Fruit fly (Drosophila melanogaster): ENCODE measurements around the gene CG7600.

Gene CG7600

dm6 chr3L:11253690-11254243, 43.2 kb downstream of the CG7600 start (continued):
- TF ChIP-seq fd64A (GFP tag; optimal IDR thresholded peaks at IDR 0.05), result no peak
- TF ChIP-seq CG8089 (GFP tag; optimal IDR thresholded peaks at IDR 0.05), result no peak
- TF ChIP-seq bbx (GFP tag; IDR thresholded peaks at IDR 0.05; ENCODE audit: partially characterized antibody), result no peak
- 0 out of 2 replicates have a peak, but pooled peaks have one; percentile 32 for TF ChIP-seq Bgb (GFP tag; IDR thresholded peaks at IDR 0.05; ENCODE audit: partially characterized antibody)
- TF ChIP-seq eyg (GFP tag; optimal IDR thresholded peaks at IDR 0.05), result peak; percentile 35
- TF ChIP-seq chm (GFP tag; IDR thresholded peaks at IDR 0.05), result peak; percentile 72
- TF ChIP-seq insv (GFP tag; optimal IDR thresholded peaks at IDR 0.05), result no peak
- TF ChIP-seq sima (GFP tag; optimal IDR thresholded peaks at IDR 0.05), result no peak
- peak; percentile 21 for TF ChIP-seq da (GFP tag; optimal IDR thresholded peaks at IDR 0.05)
- no peak for TF ChIP-seq Taf1 (GFP tag; IDR thresholded peaks at IDR 0.05)
- TF ChIP-seq CG12769 (tag; optimal IDR thresholded peaks at IDR 0.05), result peak; percentile 51
- TF ChIP-seq lab (GFP tag; optimal IDR thresholded peaks at IDR 0.05), result no peak
- no peak for TF ChIP-seq zf30C (GFP tag; optimal IDR thresholded peaks at IDR 0.05)
- TF ChIP-seq CG16815 (GFP tag; optimal IDR thresholded peaks at IDR 0.05), result no peak
- TF ChIP-seq Dbx (GFP tag; IDR thresholded peaks at IDR 0.05), result 0 out of 3 replicates have a peak, but pooled peaks have one; percentile 32
- no peak for TF ChIP-seq CG11560 (tag; IDR thresholded peaks at IDR 0.05)
- TF ChIP-seq CG32772 (GFP tag; IDR thresholded peaks at IDR 0.05), result no peak
- no peak for TF ChIP-seq Optix (GFP tag; IDR thresholded peaks at IDR 0.05)
- TF ChIP-seq CG13424 (tag; optimal IDR thresholded peaks at IDR 0.05), result no peak
- TF ChIP-seq CG7963 (GFP tag; IDR thresholded peaks at IDR 0.05; ENCODE audit: partially characterized antibody), result no peak
- TF ChIP-seq CG12236 (GFP tag; optimal IDR thresholded peaks at IDR 0.05), result no peak
- TF ChIP-seq CG4360 (GFP tag; IDR thresholded peaks at IDR 0.05), result 0 out of 2 replicates have a peak, but pooled peaks have one; percentile 5
- TF ChIP-seq CG31441 (GFP tag; IDR thresholded peaks at IDR 0.05), result no peak
- TF ChIP-seq CG5953 (GFP tag; IDR thresholded peaks at IDR 0.05), result no peak
- no peak for TF ChIP-seq tgo (GFP tag; IDR thresholded peaks at IDR 0.05)
- no peak for TF ChIP-seq PHDP (tag; optimal IDR thresholded peaks at IDR 0.05)
- no peak for TF ChIP-seq CG7271 (tag; optimal IDR thresholded peaks at IDR 0.05)
- no peak for TF ChIP-seq ara (GFP tag; IDR thresholded peaks at IDR 0.05)
- no peak for TF ChIP-seq CG10209 (GFP tag; optimal IDR thresholded peaks at IDR 0.05)
- no peak for TF ChIP-seq gem (tag; optimal IDR thresholded peaks at IDR 0.05)
- TF ChIP-seq Sry-β (GFP tag; optimal IDR thresholded peaks at IDR 0.05), result no peak
- TF ChIP-seq cato (GFP tag; optimal IDR thresholded peaks at IDR 0.05; ENCODE audit: borderline replicate concordance), result no peak
- TF ChIP-seq H15 (GFP tag; IDR thresholded peaks at IDR 0.05), result 0 out of 3 replicates have a peak, but pooled peaks have one; percentile 5
- no peak for TF ChIP-seq CG7357 (GFP tag; IDR thresholded peaks at IDR 0.05)
- TF ChIP-seq sens (GFP tag), result peak; percentile 21
- no peak for TF ChIP-seq sna (GFP tag; IDR thresholded peaks at IDR 0.05; ENCODE audit: partially characterized antibody)
- no peak for TF ChIP-seq CG4404 (GFP tag; IDR thresholded peaks at IDR 0.05)
- no peak for TF ChIP-seq sc (optimal IDR thresholded peaks at IDR 0.05)
- TF ChIP-seq sc (GFP tag; optimal IDR thresholded peaks at IDR 0.05), result no peak
- TF ChIP-seq CG18764 (GFP tag; optimal IDR thresholded peaks at IDR 0.05), result no peak
- TF ChIP-seq toy (GFP tag; IDR thresholded peaks at IDR 0.05), result 0 out of 2 replicates have a peak, but pooled peaks have one; percentile 30
- TF ChIP-seq CG11093 (GFP tag; IDR thresholded peaks at IDR 0.05), result no peak
- TF ChIP-seq ham (GFP tag; IDR thresholded peaks at IDR 0.05), result no peak
- no peak for TF ChIP-seq Rx (GFP tag; IDR thresholded peaks at IDR 0.05)
